Worm (Caenorhabditis elegans): ENCODE data around the gene pfas-1.

DNA sequence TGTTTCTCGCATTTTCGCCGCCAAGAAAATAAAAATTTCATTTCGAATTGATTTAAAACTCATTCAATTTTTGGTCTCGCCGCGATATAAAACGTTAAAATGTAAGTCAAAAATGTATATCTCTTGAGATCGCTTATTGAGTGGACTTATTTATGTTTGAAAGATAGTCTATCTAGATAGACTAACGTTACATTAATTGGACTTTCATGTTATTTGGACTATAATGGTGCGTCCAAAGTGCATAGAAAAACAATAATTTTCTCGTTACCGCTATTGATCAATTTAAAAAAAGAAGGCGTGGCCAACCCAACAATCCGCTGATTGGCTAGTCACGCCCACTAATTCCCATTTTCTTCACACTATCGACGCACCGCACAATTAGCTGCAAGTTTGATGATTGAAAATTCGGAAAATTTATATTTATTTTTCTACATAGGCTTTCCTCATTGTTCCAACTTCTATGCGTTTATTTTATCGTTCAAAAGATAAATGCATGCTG lies 59.0 kb downstream of the pfas-1 start, which contains the start of gene F35G12.5:
- no peak for TF ChIP-seq tbx-9 (tag; optimal IDR thresholded peaks at IDR 0.05; ENCODE audit: borderline replicate concordance)
- no peak for TF ChIP-seq F23B12.7 (tag; optimal IDR thresholded peaks at IDR 0.05; ENCODE audit: insufficient read depth)
